Worm (Caenorhabditis elegans) whole organism, mixed stage, embryonic: ENCODE data around the gene M02D8.2.

Experiments used
- M03D4.4 ChIP-seq: sonication (generic microtip); optimal IDR thresholded peaks from 2 replicates; lab custom pipeline; 2017; ENCODE audit warnings: mild to moderate bottlenecking, missing genetic modification characterization, missing compliant biosample characterization
- bed-3 ChIP-seq: fragments of 200-800 bp; sonication (Bioruptor generic); optimal IDR thresholded peaks from 3 replicates; lab custom pipeline; 2018; ENCODE audit warnings: mild to moderate bottlenecking, missing genetic modification characterization, moderate library complexity, missing compliant biosample characterization
- blmp-1 ChIP-seq: fragments of 150-350 bp; optimal IDR thresholded peaks from 2 replicates; lab custom pipeline; 2014; ENCODE audit warnings: missing biosample characterization, missing genetic modification characterization
- ceh-39 ChIP-seq: fragments of 150-350 bp; optimal IDR thresholded peaks from 2 replicates; lab custom pipeline; 2014; ENCODE audit warnings: missing biosample characterization, missing genetic modification characterization
- ceh-43 ChIP-seq: fragments of 200-800 bp; sonication (Bioruptor generic); optimal IDR thresholded peaks from 2 replicates; lab custom pipeline; 2018; ENCODE audit warnings: mild to moderate bottlenecking, missing genetic modification characterization, moderate library complexity, missing compliant biosample characterization
- ceh-83 ChIP-seq: fragments of 200-800 bp; sonication (Bioruptor generic); optimal IDR thresholded peaks from 2 replicates; lab custom pipeline; 2018; ENCODE audit warnings: mild to moderate bottlenecking, missing genetic modification characterization, missing compliant biosample characterization
- ces-1 ChIP-seq: fragments of 150-350 bp; optimal IDR thresholded peaks from 2 replicates; lab custom pipeline; 2014; ENCODE audit warnings: missing biosample characterization, missing genetic modification reagents, missing genetic modification characterization
- cnd-1 ChIP-seq: fragments of 200-800 bp; sonication (Bioruptor generic); optimal IDR thresholded peaks from 2 replicates; lab custom pipeline; 2018; ENCODE audit warnings: mild to moderate bottlenecking, missing genetic modification characterization, missing compliant biosample characterization
- drap-1 ChIP-seq: fragments of 200-800 bp; sonication (Bioruptor generic); optimal IDR thresholded peaks from 3 replicates; lab custom pipeline; 2018; ENCODE audit warnings: mild to moderate bottlenecking, missing genetic modification characterization, missing compliant biosample characterization
- elt-1 ChIP-seq: sonication (generic microtip); optimal IDR thresholded peaks from 2 replicates; lab custom pipeline; 2017; ENCODE audit warnings: missing genetic modification characterization, mild to moderate bottlenecking, missing compliant biosample characterization, antibody characterized with exemption, moderate library complexity, borderline replicate concordance; ENCODE audit not compliant: insufficient read depth
- flh-1 ChIP-seq: fragments of 200-800 bp; sonication (Bioruptor generic); optimal IDR thresholded peaks from 2 replicates; lab custom pipeline; 2018; ENCODE audit warnings: mild to moderate bottlenecking, missing genetic modification characterization, moderate library complexity, missing compliant biosample characterization
- ham-2 ChIP-seq: fragments of 200-800 bp; sonication (Bioruptor generic); optimal IDR thresholded peaks from 2 replicates; lab custom pipeline; 2018; ENCODE audit warnings: mild to moderate bottlenecking, missing genetic modification characterization, missing compliant biosample characterization
- hlh-1 ChIP-seq: fragments of 150-350 bp; optimal IDR thresholded peaks from 2 replicates; lab custom pipeline; 2014; ENCODE audit warnings: missing biosample characterization, missing genetic modification reagents, missing genetic modification characterization
- lin-13 ChIP-seq: fragments of 150-350 bp; optimal IDR thresholded peaks from 2 replicates; lab custom pipeline; 2014; ENCODE audit warnings: missing biosample characterization, missing genetic modification characterization
- lin-32 ChIP-seq: fragments of 200-800 bp; sonication (Bioruptor generic); optimal IDR thresholded peaks from 2 replicates; lab custom pipeline; 2018; ENCODE audit warnings: mild to moderate bottlenecking, missing genetic modification characterization, missing compliant biosample characterization
- lsy-2 ChIP-seq: fragments of 150-350 bp; optimal IDR thresholded peaks from 2 replicates; lab custom pipeline; 2014; ENCODE audit warnings: missing biosample characterization, missing genetic modification characterization
- mab-5 ChIP-seq: fragments of 150-350 bp; optimal IDR thresholded peaks from 2 replicates; lab custom pipeline; 2014; ENCODE audit warnings: missing biosample characterization, missing genetic modification characterization
- mep-1 ChIP-seq: fragments of 150-350 bp; optimal IDR thresholded peaks from 2 replicates; lab custom pipeline; 2017; ENCODE audit warnings: missing biosample characterization, missing genetic modification reagents, missing genetic modification characterization, inconsistent platforms
- nhr-12 ChIP-seq: fragments of 150-350 bp; optimal IDR thresholded peaks from 2 replicates; lab custom pipeline; 2014; ENCODE audit warnings: missing biosample characterization, missing genetic modification characterization
- nhr-2 ChIP-seq: fragments of 150-350 bp; optimal IDR thresholded peaks from 2 replicates; lab custom pipeline; 2014; ENCODE audit warnings: missing biosample characterization, missing genetic modification characterization
- nhr-237 ChIP-seq: fragments of 150-350 bp; optimal IDR thresholded peaks from 2 replicates; lab custom pipeline; 2014; ENCODE audit warnings: missing biosample characterization, missing genetic modification characterization
- nhr-28 ChIP-seq: fragments of 150-350 bp; optimal IDR thresholded peaks from 2 replicates; lab custom pipeline; 2014; ENCODE audit warnings: missing biosample characterization, missing genetic modification characterization
- pha-4 ChIP-seq: fragments of 150-350 bp; optimal IDR thresholded peaks from 2 replicates; lab custom pipeline; 2018; ENCODE audit warnings: missing biosample characterization, missing genetic modification reagents, missing genetic modification characterization
- sem-2 ChIP-seq: fragments of 200-800 bp; sonication (Bioruptor generic); optimal IDR thresholded peaks from 2 replicates; lab custom pipeline; 2018; ENCODE audit warnings: mild to moderate bottlenecking, missing genetic modification characterization, missing compliant biosample characterization
- sptf-1 ChIP-seq: sonication (generic microtip); optimal IDR thresholded peaks from 2 replicates; lab custom pipeline; 2017; ENCODE audit warnings: mild to moderate bottlenecking, missing genetic modification characterization, moderate library complexity, missing compliant biosample characterization
- tbx-8 ChIP-seq: fragments of 200-800 bp; sonication (Bioruptor generic); optimal IDR thresholded peaks from 2 replicates; lab custom pipeline; 2018; ENCODE audit warnings: mild to moderate bottlenecking, missing genetic modification characterization, moderate library complexity, missing compliant biosample characterization
- unc-120 ChIP-seq: sonication (generic microtip); optimal IDR thresholded peaks from 2 replicates; lab custom pipeline; 2017; ENCODE audit warnings: missing genetic modification characterization, missing compliant biosample characterization; ENCODE audit not compliant: poor library complexity, severe bottlenecking
- unc-62 ChIP-seq: fragments of 150-350 bp; optimal IDR thresholded peaks from 2 replicates; lab custom pipeline; 2014; ENCODE audit warnings: missing biosample characterization, missing genetic modification reagents, missing genetic modification characterization
- zip-8 ChIP-seq: fragments of 150-350 bp; optimal IDR thresholded peaks from 2 replicates; lab custom pipeline; 2014; ENCODE audit warnings: missing biosample characterization, missing genetic modification characterization

M02D8.2 gene

DNA sequence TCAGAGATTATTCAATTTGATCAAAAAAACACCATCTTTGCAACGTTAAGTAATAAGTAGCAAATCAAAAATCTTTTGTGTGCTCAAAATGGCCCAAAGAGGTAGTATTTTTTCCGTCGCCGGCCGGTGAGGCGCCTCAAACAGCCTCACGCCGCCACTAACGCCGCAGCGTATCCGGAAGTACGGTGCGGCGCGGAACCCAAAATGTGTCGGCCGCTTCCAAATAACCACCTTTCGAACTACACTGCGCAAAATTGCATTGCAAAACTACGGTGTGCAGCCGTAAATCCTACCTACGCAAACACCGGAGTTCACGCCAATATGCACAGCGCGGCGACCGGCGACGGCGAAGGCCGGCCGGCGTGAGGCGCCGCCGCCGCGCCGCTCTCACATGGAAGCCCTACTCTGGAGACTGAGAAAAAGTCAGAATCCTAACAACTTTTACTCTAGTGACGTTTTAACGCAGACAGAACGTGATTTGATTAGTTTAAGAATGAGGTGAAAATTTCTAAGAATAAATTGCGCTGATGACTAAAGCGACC lies 2.2 kb downstream of the M02D8.2 start:
- no peak for TF ChIP-seq nhr-28 (tag; lab: Kevin White, UChicago)
- TF ChIP-seq cnd-1 (tag; lab: Kevin White, UChicago) = no peak
- TF ChIP-seq hlh-1 (tag; lab: Kevin White, UChicago) = no peak
- no peak for TF ChIP-seq sptf-1 (tag; lab: Kevin White, UChicago)
- TF ChIP-seq sem-2 = no peak
- no peak for TF ChIP-seq ceh-83 (GFP tag; lab: Kevin White, UChicago)
- no peak for TF ChIP-seq ham-2 (GFP tag; lab: Kevin White, UChicago)
- no peak for TF ChIP-seq flh-1
- TF ChIP-seq, all 35 proteins: peak for 0

DNA sequence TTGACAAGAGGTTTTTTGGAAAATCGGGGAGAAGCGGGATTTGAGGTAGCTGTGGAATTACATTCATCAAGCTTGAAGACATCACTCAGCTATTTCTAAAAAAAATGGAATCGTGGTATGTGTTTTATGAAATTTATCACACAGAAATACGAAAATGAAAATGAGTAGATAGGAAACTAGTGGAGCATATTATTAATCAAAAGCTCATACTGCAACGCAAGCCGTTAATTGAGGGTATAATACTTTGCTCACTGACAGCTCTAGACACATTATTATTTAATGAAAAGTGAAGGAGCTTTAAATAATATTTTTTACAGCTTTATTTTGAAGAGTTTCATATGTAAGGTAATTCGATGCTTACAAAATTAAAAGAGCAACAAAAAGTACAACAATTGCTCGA lies 3.4 kb downstream of the M02D8.2 start, which contains the start of gene M02D8.7:
Gene M02D8.7 (minus strand): TSS at position 101 of the 400 bp plus-strand sequence.
- TF ChIP-seq ceh-83 (GFP tag; lab: Kevin White, UChicago) = no peak
- TF ChIP-seq nhr-237 (tag; lab: Kevin White, UChicago) = no peak
- TF ChIP-seq hlh-1 (tag; lab: Kevin White, UChicago) = no peak
- no peak for TF ChIP-seq elt-1 (tag; lab: Kevin White, UChicago)
- no peak for TF ChIP-seq ham-2 (GFP tag; lab: Kevin White, UChicago)
- TF ChIP-seq nhr-28 (tag; lab: Kevin White, UChicago) = no peak
- TF ChIP-seq nhr-2 (tag; lab: Kevin White, UChicago) = no peak
- TF ChIP-seq pha-4 = no peak
- TF ChIP-seq, all 35 proteins: peak for 0

DNA sequence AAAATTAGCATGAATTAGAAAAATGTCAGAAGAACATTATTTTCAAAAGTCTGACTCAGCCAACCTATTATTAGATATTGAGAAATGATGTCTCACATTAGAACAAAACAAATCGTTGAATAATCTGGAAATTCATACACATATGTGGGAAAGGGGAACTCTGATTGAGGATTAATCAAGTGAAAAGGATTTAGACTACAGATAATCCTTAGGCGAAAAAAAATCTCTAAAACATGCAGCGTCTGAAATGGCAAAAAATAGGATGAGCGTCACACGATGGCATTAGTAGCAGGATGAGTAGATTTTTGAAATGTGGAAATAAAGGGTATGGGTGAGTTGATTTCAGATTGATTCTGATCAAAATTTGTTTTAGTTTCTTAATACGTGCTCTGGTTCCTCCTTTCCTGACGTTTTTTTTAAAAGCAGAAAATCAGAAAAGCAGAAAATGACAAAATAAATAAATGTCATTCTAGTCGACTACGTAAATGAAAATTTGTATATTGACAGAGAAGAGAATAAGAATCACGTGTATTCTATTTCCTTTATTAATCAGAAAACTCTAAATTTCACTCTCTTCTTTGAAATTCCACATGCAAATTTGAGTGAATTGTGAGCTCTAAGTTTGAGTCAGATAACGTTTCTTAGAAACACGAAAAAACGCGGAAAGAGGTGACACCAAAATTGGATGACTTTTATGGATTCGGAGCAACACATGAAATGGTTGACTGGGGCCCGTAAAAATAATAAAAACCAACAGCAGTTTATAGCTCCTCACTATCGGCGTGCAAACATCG lies 4.9 kb downstream of the M02D8.2 start:
- TF ChIP-seq sptf-1 (tag; lab: Kevin White, UChicago) (no peak), blmp-1 (tag; lab: Kevin White, UChicago) (no peak), nhr-12 (no peak), bed-3 (no peak)

DNA sequence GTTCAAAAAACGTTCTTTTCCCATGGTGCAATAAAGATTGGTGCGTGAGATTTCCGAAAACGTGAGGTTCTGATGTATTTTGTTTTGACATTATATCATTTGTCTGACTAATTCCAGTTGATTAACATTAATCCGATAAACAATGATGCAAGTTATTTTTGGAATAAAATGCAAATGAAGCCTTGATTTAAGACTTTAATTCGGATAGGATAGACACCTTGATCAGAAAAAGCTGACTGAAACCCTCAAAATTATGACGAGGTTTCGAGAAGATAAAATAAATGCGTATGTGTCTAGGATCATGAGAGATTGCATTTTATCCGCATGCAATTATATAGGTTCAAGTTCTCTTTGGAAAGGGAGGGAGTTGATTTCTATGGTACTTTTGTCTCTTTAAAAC lies 6.1 kb downstream of the M02D8.2 start:
- TF ChIP-seq M03D4.4 (tag; lab: Kevin White, UChicago) (no peak), drap-1 (GFP tag; lab: Kevin White, UChicago) (no peak), mab-5 (no peak), lsy-2 (tag; lab: Kevin White, UChicago) (no peak), nhr-28 (tag; lab: Kevin White, UChicago) (no peak), unc-62 (GFP tag; lab: Kevin White, UChicago) (no peak), ceh-43 (no peak), blmp-1 (tag; lab: Kevin White, UChicago) (no peak), ceh-39 (tag; lab: Kevin White, UChicago) (no peak), flh-1 (no peak)

DNA sequence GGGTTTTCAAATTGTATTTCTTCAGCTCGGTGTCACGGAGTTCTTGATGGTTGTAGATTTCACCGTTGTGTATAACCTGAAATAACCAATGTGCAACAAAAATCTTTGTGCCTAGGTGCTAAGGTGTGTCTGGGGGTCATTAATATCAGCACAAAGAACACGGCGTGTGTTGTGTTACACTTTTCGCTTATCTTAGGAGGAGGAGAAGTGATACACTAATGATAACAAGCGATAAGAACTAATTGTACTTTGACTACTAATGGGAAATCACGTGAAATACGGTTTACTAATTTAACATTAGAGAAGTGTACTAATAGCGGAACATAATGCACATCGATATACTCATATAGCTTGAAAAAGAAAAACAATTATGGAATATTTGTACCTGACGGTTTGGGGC lies 10.7 kb downstream of the M02D8.2 start:
- TF ChIP-seq hlh-1 (tag; lab: Kevin White, UChicago) (no peak), blmp-1 (tag; lab: Kevin White, UChicago) (no peak), ceh-83 (GFP tag; lab: Kevin White, UChicago) (no peak), lin-13 (tag; lab: Kevin White, UChicago) (no peak), flh-1 (no peak), pha-4 (no peak), ceh-39 (tag; lab: Kevin White, UChicago) (no peak), nhr-28 (tag; lab: Kevin White, UChicago) (no peak), unc-120 (no peak), zip-8 (tag; lab: Kevin White, UChicago) (no peak), ces-1 (GFP tag; lab: Kevin White, UChicago) (no peak), ceh-43 (no peak), nhr-237 (tag; lab: Kevin White, UChicago) (no peak), sem-2 (no peak), tbx-8 (GFP tag; lab: Kevin White, UChicago) (no peak), mep-1 (tag; lab: Kevin White, UChicago) (no peak), lin-32 (GFP tag; lab: Kevin White, UChicago) (no peak)
